Worm (Caenorhabditis elegans): ENCODE data around the gene ZK813.7.

ce11 chrX:3419084-3419483, 25.5 kb upstream of the ZK813.7 start, which contains the start of gene C04F6.7:
- no peak for TF ChIP-seq pha-4 (tag; optimal IDR thresholded peaks at IDR 0.05)
- no peak for TF ChIP-seq unc-62 (GFP tag; optimal IDR thresholded peaks at IDR 0.05)
- TF ChIP-seq M03D4.4 (tag; optimal IDR thresholded peaks at IDR 0.05) = no peak
- no peak for TF ChIP-seq blmp-1 (tag; optimal IDR thresholded peaks at IDR 0.05)
- no peak for TF ChIP-seq elt-3 (tag; optimal IDR thresholded peaks at IDR 0.05)
- TF ChIP-seq nhr-12 (tag; optimal IDR thresholded peaks at IDR 0.05) = no peak
- no peak for TF ChIP-seq snpc-4 (tag; optimal IDR thresholded peaks at IDR 0.05)
- no peak for TF ChIP-seq ztf-11 (tag; optimal IDR thresholded peaks at IDR 0.05)
- TF ChIP-seq elt-1 (tag; optimal IDR thresholded peaks at IDR 0.05; ENCODE audit: borderline replicate concordance, insufficient read depth) = no peak
- no peak for TF ChIP-seq ces-1 (GFP tag; optimal IDR thresholded peaks at IDR 0.05)
- TF ChIP-seq lsy-2 (tag; optimal IDR thresholded peaks at IDR 0.05) = no peak
